Worm (Caenorhabditis elegans) whole organism, young adult: ENCODE results near the gene pah-1.
A peak's percentile ranks its signal among the peaks of the same experiment; 100 is the strongest.

Experiments used
- B0019.2 ChIP-seq: fragments of 200-800 bp; sonication (Bioruptor generic); conservative IDR thresholded peaks from 2 replicates; pipeline ENCODE4 v1.3.6; 2022; ENCODE audit warnings: missing genetic modification reagents, missing genetic modification characterization, missing compliant biosample characterization
- B0035.1 ChIP-seq: sonication (generic microtip); optimal IDR thresholded peaks from 2 replicates; lab custom pipeline; 2016; ENCODE audit warnings: missing genetic modification characterization, mild to moderate bottlenecking, missing compliant biosample characterization, missing genotype, missing genetic modification reagents
- B0261.1 ChIP-seq: sonication (generic microtip); optimal IDR thresholded peaks from 2 replicates; lab custom pipeline; 2016; ENCODE audit warnings: mild to moderate bottlenecking, missing genetic modification characterization, moderate library complexity, missing compliant biosample characterization
- B0336.3 ChIP-seq: fragments of 200-800 bp; sonication (Bioruptor generic); IDR thresholded peaks from 2 replicates; pipeline ENCODE4 v1.3.6; 2022; ENCODE audit warnings: missing genetic modification characterization, missing compliant biosample characterization
- F52B5.7 ChIP-seq: sonication (generic microtip); optimal IDR thresholded peaks from 2 replicates; lab custom pipeline; 2016; ENCODE audit warnings: mild to moderate bottlenecking, missing genetic modification characterization, missing compliant biosample characterization
- K12H6.12 ChIP-seq: fragments of 200-800 bp; sonication (Bioruptor generic); optimal IDR thresholded peaks from 2 replicates; lab custom pipeline; 2018; ENCODE audit warnings: mild to moderate bottlenecking, missing genetic modification characterization, missing compliant biosample characterization
- Y53F4B.3 ChIP-seq: fragments of 200-800 bp; sonication (Bioruptor generic); IDR thresholded peaks from 2 replicates; pipeline ENCODE4 v1.3.6; 2022; ENCODE audit warnings: missing genetic modification reagents, missing genetic modification characterization, missing compliant biosample characterization
- Y79H2A.3 ChIP-seq: fragments of 200-800 bp; sonication (Bioruptor generic); conservative IDR thresholded peaks from 2 replicates; pipeline ENCODE4 v1.3.6; 2022; ENCODE audit warnings: missing genetic modification reagents, missing genetic modification characterization, missing compliant biosample characterization
- Y95B8A.8 ChIP-seq: fragments of 200-800 bp; sonication (Bioruptor generic); IDR thresholded peaks from 2 replicates; pipeline ENCODE4 v1.3.6; 2022; ENCODE audit warnings: missing genetic modification reagents, missing genetic modification characterization, missing compliant biosample characterization
- ZK185.1 ChIP-seq: sonication (generic microtip); optimal IDR thresholded peaks from 2 replicates; lab custom pipeline; 2016; ENCODE audit warnings: mild to moderate bottlenecking, missing genetic modification characterization, missing compliant biosample characterization; ENCODE audit not compliant: poor library complexity, severe bottlenecking
- ama-1 ChIP-seq, 3 experiments: fragments of 150-350 bp in 1 of 3; sonication (generic microtip) in 2 of 3; optimal IDR thresholded peaks; 2 replicates each; lab custom pipeline; 2014 to 2018; ENCODE audit warnings: missing biosample characterization in 2 of 3, missing genetic modification characterization in 2 of 3, missing genetic modification reagents in 2 of 3
- cebp-1 ChIP-seq, 2 experiments: fragments of 200-800 bp in 1 of 2; sonication (Bioruptor generic) in 1 of 2; sonication (generic microtip) in 1 of 2; IDR thresholded peaks in 1 of 2; optimal IDR thresholded peaks in 1 of 2; 2 replicates each; pipeline versions ENCODE4 v1.3.6 to Lab custom; 2017 to 2022; ENCODE audit warnings: missing compliant biosample characterization in 2 of 2, missing genetic modification characterization in 2 of 2, mild to moderate bottlenecking in 1 of 2, missing genetic modification reagents in 1 of 2, moderate library complexity in 1 of 2
- cebp-2 ChIP-seq: fragments of 200-800 bp; sonication (Bioruptor generic); IDR thresholded peaks from 2 replicates; pipeline ENCODE4 v1.3.6; 2022; ENCODE audit warnings: missing genetic modification characterization, missing compliant biosample characterization
- ceh-100 ChIP-seq: fragments of 200-800 bp; sonication (Bioruptor generic); IDR thresholded peaks from 2 replicates; pipeline ENCODE4 v1.3.6; 2022; ENCODE audit warnings: missing genetic modification reagents, missing genetic modification characterization, missing compliant biosample characterization
- ceh-27 ChIP-seq: fragments of 200-800 bp; sonication (Bioruptor generic); optimal IDR thresholded peaks from 2 replicates; lab custom pipeline; 2018; ENCODE audit warnings: mild to moderate bottlenecking, missing genetic modification characterization, moderate library complexity, missing compliant biosample characterization
- ceh-58 ChIP-seq: fragments of 200-800 bp; sonication (Bioruptor generic); IDR thresholded peaks from 2 replicates; pipeline ENCODE4 v1.3.6; 2022; ENCODE audit warnings: missing genetic modification characterization, missing compliant biosample characterization
- ceh-79 ChIP-seq: sonication (generic microtip); optimal IDR thresholded peaks from 2 replicates; lab custom pipeline; 2017; ENCODE audit warnings: mild to moderate bottlenecking, missing genetic modification characterization, missing compliant biosample characterization
- die-1 ChIP-seq: sonication (generic microtip); optimal IDR thresholded peaks from 2 replicates; lab custom pipeline; 2016; ENCODE audit warnings: missing genotype, mild to moderate bottlenecking, missing genetic modification characterization, missing compliant biosample characterization
- dox-1 ChIP-seq: fragments of 200-800 bp; sonication (Bioruptor generic); IDR thresholded peaks from 2 replicates; pipeline ENCODE4 v1.3.6; 2022; ENCODE audit warnings: missing genetic modification reagents, missing genetic modification characterization, missing compliant biosample characterization
- dpl-1 ChIP-seq: fragments of 150-350 bp; optimal IDR thresholded peaks from 2 replicates; lab custom pipeline; 2014; ENCODE audit warnings: missing biosample characterization, missing genetic modification reagents, missing genetic modification characterization
- efl-1 ChIP-seq: fragments of 150-350 bp; optimal IDR thresholded peaks from 2 replicates; lab custom pipeline; 2014; ENCODE audit warnings: missing biosample characterization, missing genetic modification reagents, missing genetic modification characterization
- egl-18 ChIP-seq: fragments of 200-800 bp; sonication (Bioruptor generic); IDR thresholded peaks from 2 replicates; pipeline ENCODE4 v1.3.6; 2022; ENCODE audit warnings: missing genetic modification reagents, missing genetic modification characterization, missing compliant biosample characterization
- ekl-4 ChIP-seq: fragments of 200-800 bp; sonication (Bioruptor generic); IDR thresholded peaks from 2 replicates; pipeline ENCODE4 v1.3.6; 2022; ENCODE audit warnings: missing genetic modification reagents, missing genetic modification characterization, missing compliant biosample characterization
- hmg-20 ChIP-seq: fragments of 200-800 bp; sonication (Bioruptor generic); IDR thresholded peaks from 2 replicates; pipeline ENCODE4 v1.3.6; 2022; ENCODE audit warnings: missing genetic modification reagents, missing genetic modification characterization, missing compliant biosample characterization
- hsf-1 ChIP-seq: fragments of 200-800 bp; sonication (Bioruptor generic); IDR thresholded peaks from 2 replicates; pipeline ENCODE4 v1.3.6; 2022; ENCODE audit warnings: missing genetic modification reagents, missing genetic modification characterization, missing compliant biosample characterization
- lag-1 ChIP-seq: fragments of 200-800 bp; sonication (Bioruptor generic); IDR thresholded peaks from 2 replicates; pipeline ENCODE4 v1.3.6; 2022; ENCODE audit warnings: missing genetic modification reagents, missing genetic modification characterization, missing compliant biosample characterization
- lin-26 ChIP-seq: fragments of 200-800 bp; sonication (Bioruptor generic); IDR thresholded peaks from 2 replicates; pipeline ENCODE4 v1.3.6; 2022; ENCODE audit warnings: missing genetic modification reagents, missing genetic modification characterization, missing compliant biosample characterization
- lin-40 ChIP-seq: sonication (generic microtip); optimal IDR thresholded peaks from 2 replicates; lab custom pipeline; 2016; ENCODE audit warnings: missing genetic modification characterization, mild to moderate bottlenecking, missing compliant biosample characterization, missing genotype, missing genetic modification reagents
- lsy-27 ChIP-seq: sonication (generic microtip); optimal IDR thresholded peaks from 2 replicates; lab custom pipeline; 2017; ENCODE audit warnings: missing genetic modification characterization, mild to moderate bottlenecking, missing compliant biosample characterization, antibody characterized with exemption, missing genotype, borderline replicate concordance; ENCODE audit not compliant: insufficient read depth
- nfya-2 ChIP-seq: fragments of 200-800 bp; sonication (Bioruptor generic); IDR thresholded peaks from 2 replicates; pipeline ENCODE4 v1.3.6; 2022; ENCODE audit warnings: missing genetic modification reagents, missing genetic modification characterization, missing compliant biosample characterization
- nhr-120 ChIP-seq: fragments of 200-800 bp; sonication (Bioruptor generic); IDR thresholded peaks from 2 replicates; pipeline ENCODE4 v1.3.6; 2022; ENCODE audit warnings: missing genetic modification characterization, missing compliant biosample characterization
- pha-4 ChIP-seq: fragments of 150-350 bp; sonication (generic microtip); optimal IDR thresholded peaks from 2 replicates; lab custom pipeline; 2014; ENCODE audit warnings: missing biosample characterization, missing genetic modification reagents, missing genetic modification characterization
- rcor-1 ChIP-seq: fragments of 200-800 bp; sonication (Bioruptor generic); IDR thresholded peaks from 2 replicates; pipeline ENCODE4 v1.3.6; 2022; ENCODE audit warnings: missing genetic modification reagents, missing genetic modification characterization, missing compliant biosample characterization
- sea-2 ChIP-seq: fragments of 200-800 bp; sonication (Bioruptor generic); IDR thresholded peaks from 2 replicates; pipeline ENCODE4 v1.3.6; 2022; ENCODE audit warnings: missing genetic modification characterization, missing compliant biosample characterization
- snpc-1.1 ChIP-seq: sonication (generic microtip); optimal IDR thresholded peaks from 2 replicates; lab custom pipeline; 2017; ENCODE audit warnings: missing genetic modification characterization, mild to moderate bottlenecking, missing compliant biosample characterization, antibody characterized with exemption, moderate library complexity, missing genotype, missing genetic modification reagents; ENCODE audit not compliant: insufficient read depth
- snpc-4 ChIP-seq, 5 experiments: fragments of 150-350 bp in 1 of 5; sonication (generic microtip) in 4 of 5; optimal IDR thresholded peaks; 2 replicates each; lab custom pipeline; 2014 to 2018; ENCODE audit warnings: missing genetic modification characterization in 5 of 5, missing biosample characterization in 3 of 5, antibody characterized with exemption in 2 of 5, mild to moderate bottlenecking in 2 of 5, missing compliant biosample characterization in 2 of 5, missing genotype in 2 of 5, moderate library complexity in 2 of 5, missing genetic modification reagents in 1 of 5
- somi-1 ChIP-seq: fragments of 200-800 bp; sonication (Bioruptor generic); optimal IDR thresholded peaks from 2 replicates; lab custom pipeline; 2018; ENCODE audit warnings: mild to moderate bottlenecking, missing genetic modification characterization, missing compliant biosample characterization
- sptf-2 ChIP-seq: fragments of 200-800 bp; sonication (Bioruptor generic); optimal IDR thresholded peaks from 2 replicates; lab custom pipeline; 2018; ENCODE audit warnings: mild to moderate bottlenecking, missing genetic modification characterization, missing compliant biosample characterization
- tbp1 ChIP-seq: fragments of 200-800 bp; sonication (Bioruptor generic); optimal IDR thresholded peaks from 2 replicates; lab custom pipeline; 2018; ENCODE audit warnings: mild to moderate bottlenecking, missing genetic modification characterization, missing compliant biosample characterization
- tbx-9 ChIP-seq: sonication (generic microtip); optimal IDR thresholded peaks from 2 replicates; lab custom pipeline; 2016; ENCODE audit warnings: borderline replicate concordance, missing genetic modification characterization, inconsistent platforms, missing compliant biosample characterization
- tlf-1 ChIP-seq: fragments of 200-800 bp; sonication (Bioruptor generic); optimal IDR thresholded peaks from 2 replicates; lab custom pipeline; 2018; ENCODE audit warnings: mild to moderate bottlenecking, missing genetic modification characterization, missing compliant biosample characterization
- zfh-2 ChIP-seq: fragments of 200-800 bp; sonication (Bioruptor generic); conservative IDR thresholded peaks from 2 replicates; pipeline ENCODE4 v1.3.6; 2022; ENCODE audit warnings: missing genetic modification reagents, missing genetic modification characterization, missing compliant biosample characterization
- ztf-28 ChIP-seq: fragments of 200-800 bp; sonication (Bioruptor generic); IDR thresholded peaks from 2 replicates; pipeline ENCODE4 v1.3.6; 2022; ENCODE audit warnings: missing genetic modification reagents, missing genetic modification characterization, missing compliant biosample characterization

Gene pah-1

ce11 chrII:8748638-8749037 is 18.2 kb downstream of the pah-1 start:
- no peak for TF ChIP-seq B0035.1 (tag; lab: Kevin White, UChicago)
- TF ChIP-seq somi-1, result no peak
- TF ChIP-seq tbp1 (GFP tag; lab: Kevin White, UChicago), result no peak
- TF ChIP-seq tlf-1 (GFP tag; lab: Kevin White, UChicago), result no peak
- no peak for TF ChIP-seq nhr-120 (GFP tag; lab: Robert Waterston, UW)
- no peak for TF ChIP-seq ceh-100 (GFP tag; lab: Robert Waterston, UW)
- TF ChIP-seq rcor-1 (GFP tag; lab: Robert Waterston, UW), result no peak
- TF ChIP-seq zfh-2, result no peak
- no peak for TF ChIP-seq B0336.3
- TF ChIP-seq, all 124 proteins: peak for 0

- TF ChIP-seq snpc-1.1, result no peak
- no peak for TF ChIP-seq lin-40 (tag; lab: Kevin White, UChicago)
- TF ChIP-seq cebp-1 (GFP tag; IDR thresholded peaks at IDR 0.05; lab: Robert Waterston, UW), result peak; percentile 50; the same call in 1 of the 2 replicates
- peak; percentile 27 for TF ChIP-seq cebp-1 (tag; optimal IDR thresholded peaks at IDR 0.05; lab: Kevin White, UChicago)
- TF ChIP-seq hmg-20, result no peak
- no peak for TF ChIP-seq Y79H2A.3 (GFP tag; lab: Robert Waterston, UW)
- TF ChIP-seq tbx-9 (tag; lab: Kevin White, UChicago), result peak; percentile 58
- TF ChIP-seq ztf-28 (GFP tag; lab: Robert Waterston, UW), result 0 out of 2 replicates have a peak, but pooled peaks have one; percentile 25
- TF ChIP-seq ama-1 (optimal IDR thresholded peaks at IDR 0.05; lab: Kevin White, UChicago), result no peak
- peak in 1 of 2 experiments; percentile 22 for TF ChIP-seq ama-1 (GFP tag; optimal IDR thresholded peaks at IDR 0.05; lab: Kevin White, UChicago)
- TF ChIP-seq ceh-58 (GFP tag; lab: Robert Waterston, UW), result no peak
- no peak for TF ChIP-seq die-1
- TF ChIP-seq zfh-2, result peak; percentile 73
- peak; percentile 49 for TF ChIP-seq ZK185.1 (tag; lab: Kevin White, UChicago)
- no peak for TF ChIP-seq efl-1 (GFP tag; lab: Kevin White, UChicago)
- no peak for TF ChIP-seq Y53F4B.3 (GFP tag; lab: Robert Waterston, UW)
- TF ChIP-seq B0261.1 (tag; lab: Kevin White, UChicago), result no peak
- TF ChIP-seq egl-18 (GFP tag; lab: Robert Waterston, UW), result no peak
- peak; percentile 4 for TF ChIP-seq F52B5.7
- TF ChIP-seq cebp-2 (GFP tag; lab: Robert Waterston, UW), result no peak
- peak; percentile 10; the same call in 1 of the 2 replicates for TF ChIP-seq dox-1 (GFP tag; lab: Robert Waterston, UW)
These were observed 18.9 kb downstream of the pah-1 start for ce11 chrII:8747939-8748352.

- no peak for TF ChIP-seq sea-2 (GFP tag; lab: Robert Waterston, UW)
- no peak for TF ChIP-seq B0019.2
- TF ChIP-seq lsy-27 (tag; lab: Kevin White, UChicago), result no peak
- TF ChIP-seq lin-26, result peak; percentile 88
- TF ChIP-seq ekl-4, result no peak; the same call in 1 of the 2 replicates
- TF ChIP-seq K12H6.12 (tag; lab: Kevin White, UChicago), result peak; percentile 75
- TF ChIP-seq ceh-79 (tag; lab: Kevin White, UChicago), result peak; percentile 69
- TF ChIP-seq B0261.1 (tag; lab: Kevin White, UChicago), result no peak
- TF ChIP-seq lag-1 (GFP tag; lab: Robert Waterston, UW), result no peak
- peak; percentile 82; the same call in 1 of the 2 replicates for TF ChIP-seq Y95B8A.8
- TF ChIP-seq somi-1, result peak; percentile 82
- peak; percentile 5 for TF ChIP-seq dpl-1
- no peak for TF ChIP-seq pha-4
- no peak for TF ChIP-seq hsf-1 (GFP tag; lab: Robert Waterston, UW)
- TF ChIP-seq ceh-27 (GFP tag; lab: Kevin White, UChicago), result no peak
- TF ChIP-seq sptf-2 (GFP tag; lab: Kevin White, UChicago), result no peak
- no peak for TF ChIP-seq nfya-2
- no peak for TF ChIP-seq snpc-4 (GFP tag; optimal IDR thresholded peaks at IDR 0.05; lab: Kevin White, UChicago)
- peak in 1 of 4 experiments; percentile 25 for TF ChIP-seq snpc-4 (tag; optimal IDR thresholded peaks at IDR 0.05; lab: Kevin White, UChicago)
- peak; percentile 40 for TF ChIP-seq die-1
- no peak for TF ChIP-seq snpc-1.1
These were observed 19.4 kb downstream of the pah-1 start for ce11 chrII:8747246-8747938.
